Fruit fly (Drosophila melanogaster): ENCODE results near the gene ImpL2.

Gene ImpL2

DNA sequence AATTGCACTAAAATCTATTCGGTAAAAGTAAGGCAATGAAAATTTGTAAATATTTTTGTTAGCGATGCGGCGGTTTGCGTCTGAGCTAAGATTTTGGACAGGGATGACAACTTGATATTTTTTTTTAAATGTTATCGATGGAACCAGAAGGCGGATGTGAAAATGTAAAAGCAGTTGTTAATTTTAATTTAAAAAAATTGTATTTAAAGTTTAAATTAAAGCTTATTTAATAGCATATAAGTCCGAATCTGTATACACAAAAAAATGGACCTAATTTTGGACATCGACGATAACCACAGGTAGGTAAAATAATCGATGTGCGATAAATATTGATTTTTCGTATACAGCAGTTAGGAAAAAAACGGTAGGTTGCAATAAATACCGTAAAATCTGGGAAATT is 26.4 kb upstream of the ImpL2 start, which contains the start of the genes CG11586 and VhaM9.7-a (continued):
- TF ChIP-seq Bgb (GFP tag; IDR thresholded peaks at IDR 0.05; ENCODE audit: partially characterized antibody) (peak; percentile 63), Abd-B (GFP tag; optimal IDR thresholded peaks at IDR 0.05) (peak; percentile 18), CG31388 (GFP tag; optimal IDR thresholded peaks at IDR 0.05) (peak; percentile 13), dmrt11E (tag; optimal IDR thresholded peaks at IDR 0.05) (peak; percentile 8), kay (GFP tag; optimal IDR thresholded peaks at IDR 0.05) (no peak), CG17802 (tag; optimal IDR thresholded peaks at IDR 0.05) (no peak), CG18262 (tag; optimal IDR thresholded peaks at IDR 0.05) (peak; percentile 11), CG7963 (GFP tag; IDR thresholded peaks at IDR 0.05; ENCODE audit: partially characterized antibody) (0 out of 3 replicates have a peak, but pooled peaks have one; percentile 38), PHDP (tag; optimal IDR thresholded peaks at IDR 0.05) (peak; percentile 15), scrt (GFP tag; optimal IDR thresholded peaks at IDR 0.05) (no peak), CG5180 (GFP tag; optimal IDR thresholded peaks at IDR 0.05) (no peak), Sry-δ (GFP tag; optimal IDR thresholded peaks at IDR 0.05) (peak; percentile 73), eyg (GFP tag; optimal IDR thresholded peaks at IDR 0.05) (no peak), slou (GFP tag; optimal IDR thresholded peaks at IDR 0.05) (peak; percentile 20), pum (GFP tag; optimal IDR thresholded peaks at IDR 0.05) (no peak), E2f1 (GFP tag; IDR thresholded peaks at IDR 0.05) (no peak), Usf (GFP tag; optimal IDR thresholded peaks at IDR 0.05) (no peak), CG2129 (GFP tag; IDR thresholded peaks at IDR 0.05; ENCODE audit: partially characterized antibody) (peak; percentile 37; the same call in 1 of the 2 replicates), bcd (GFP tag; optimal IDR thresholded peaks at IDR 0.05) (no peak), Stat92E (GFP tag; optimal IDR thresholded peaks at IDR 0.05) (no peak), HLH4C (GFP tag; IDR thresholded peaks at IDR 0.05; ENCODE audit: partially characterized antibody) (peak; percentile 80), prd (optimal IDR thresholded peaks at IDR 0.05) (no peak), prd (GFP tag; IDR thresholded peaks at IDR 0.05) (no peak), CHES-1-like (GFP tag; optimal IDR thresholded peaks at IDR 0.05) (no peak), fd64A (GFP tag; optimal IDR thresholded peaks at IDR 0.05) (no peak), lbe (GFP tag; optimal IDR thresholded peaks at IDR 0.05) (peak; percentile 53), C15 (GFP tag; IDR thresholded peaks at IDR 0.05) (no peak), sug (tag; optimal IDR thresholded peaks at IDR 0.05) (peak; percentile 15), hb (GFP tag; IDR thresholded peaks at IDR 0.05; ENCODE audit: partially characterized antibody) (0 out of 3 replicates have a peak, but pooled peaks have one; percentile 56), stwl (tag; optimal IDR thresholded peaks at IDR 0.05) (peak; percentile 87), Lhr (GFP tag; optimal IDR thresholded peaks at IDR 0.05) (peak; percentile 31), sens (GFP tag) (peak; percentile 74), CG9727 (GFP tag; optimal IDR thresholded peaks at IDR 0.05) (peak; percentile 21), Hsf (GFP tag; optimal IDR thresholded peaks at IDR 0.05) (peak; percentile 14), CG15073 (GFP tag; optimal IDR thresholded peaks at IDR 0.05) (no peak), Trl (optimal IDR thresholded peaks at IDR 0.05) (no peak), Trl (GFP tag; optimal IDR thresholded peaks at IDR 0.05) (no peak), CG12391 (tag; optimal IDR thresholded peaks at IDR 0.05) (peak; percentile 50), HmgZ (tag; optimal IDR thresholded peaks at IDR 0.05) (peak; percentile 40), abd-A (tag; optimal IDR thresholded peaks at IDR 0.05) (peak; percentile 21), CTCF (GFP tag; optimal IDR thresholded peaks at IDR 0.05) (peak; percentile 41), Med (GFP tag) (peak; percentile 55), ase (GFP tag; IDR thresholded peaks at IDR 0.05) (no peak), eve (GFP tag; optimal IDR thresholded peaks at IDR 0.05) (no peak), CoRest (tag; optimal IDR thresholded peaks at IDR 0.05) (peak; percentile 36), zfh2 (GFP tag; optimal IDR thresholded peaks at IDR 0.05) (no peak), Fer2 (tag; optimal IDR thresholded peaks at IDR 0.05) (no peak), CG18764 (GFP tag; optimal IDR thresholded peaks at IDR 0.05) (peak; percentile 2), Xrp1 (GFP tag; IDR thresholded peaks at IDR 0.05) (no peak; the same call in 1 of the 2 replicates), NC2β (GFP tag; optimal IDR thresholded peaks at IDR 0.05) (no peak), maf-S (GFP tag; optimal IDR thresholded peaks at IDR 0.05) (no peak), Ptx1 (GFP tag; IDR thresholded peaks at IDR 0.05) (no peak)

Measured in whole organism, embryonic.